Fruit fly (Drosophila melanogaster): ENCODE results near the gene IntS11.

Gene IntS11

DNA sequence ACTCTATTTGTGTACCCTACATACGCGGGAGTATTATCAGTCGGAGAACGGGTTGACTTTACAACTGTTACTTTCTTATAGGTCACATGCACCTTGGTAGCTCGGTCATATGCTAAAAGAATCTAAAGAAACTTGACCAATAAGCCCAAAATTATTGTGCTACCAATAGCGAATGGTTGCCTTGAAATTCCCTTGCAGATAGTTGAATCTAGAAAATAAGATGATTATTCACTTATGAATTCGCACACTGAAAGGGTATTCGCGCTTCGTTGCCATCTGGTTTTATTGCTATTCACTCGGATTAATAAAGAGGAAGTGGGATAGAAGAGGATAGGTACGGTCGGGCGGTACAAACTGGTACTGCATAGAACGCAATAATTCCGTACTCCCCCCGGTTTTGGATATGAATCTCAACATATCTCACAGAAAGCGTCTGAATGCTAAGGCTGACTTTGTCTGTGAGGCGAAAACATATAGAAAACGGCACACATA is 28.7 kb downstream of the IntS11 start (continued):
- TF ChIP-seq CG1647 (GFP tag; optimal IDR thresholded peaks at IDR 0.05), result peak; percentile 57
- peak; percentile 64 for TF ChIP-seq CG12104 (GFP tag; optimal IDR thresholded peaks at IDR 0.05)
- peak; percentile 67 for TF ChIP-seq pum (GFP tag; optimal IDR thresholded peaks at IDR 0.05)
- no peak for TF ChIP-seq dan (GFP tag; IDR thresholded peaks at IDR 0.05)
- peak; percentile 78 for TF ChIP-seq CG18619 (GFP tag; optimal IDR thresholded peaks at IDR 0.05)
- TF ChIP-seq CG11247 (GFP tag; IDR thresholded peaks at IDR 0.05), result no peak; the same call in 1 of the 2 replicates
- no peak for TF ChIP-seq CG7745 (tag; optimal IDR thresholded peaks at IDR 0.05)
- TF ChIP-seq CG17612 (GFP tag; IDR thresholded peaks at IDR 0.05), result 0 out of 2 replicates have a peak, but pooled peaks have one; percentile 48
- peak; percentile 58 for TF ChIP-seq CG6689 (GFP tag; IDR thresholded peaks at IDR 0.05)
- no peak for TF ChIP-seq CG10321 (GFP tag; IDR thresholded peaks at IDR 0.05)
- no peak for TF ChIP-seq CG10565 (GFP tag; optimal IDR thresholded peaks at IDR 0.05)
- TF ChIP-seq kay (GFP tag; optimal IDR thresholded peaks at IDR 0.05), result peak; percentile 89
- peak; percentile 89 for TF ChIP-seq shn (GFP tag; optimal IDR thresholded peaks at IDR 0.05)
- TF ChIP-seq CG15479 (GFP tag; optimal IDR thresholded peaks at IDR 0.05), result no peak
- TF ChIP-seq CG1792 (GFP tag; optimal IDR thresholded peaks at IDR 0.05), result peak; percentile 53
- TF ChIP-seq Spps (tag; optimal IDR thresholded peaks at IDR 0.05), result no peak
- TF ChIP-seq crc (GFP tag; optimal IDR thresholded peaks at IDR 0.05), result peak; percentile 55
- no peak for TF ChIP-seq sens-2 (GFP tag; IDR thresholded peaks at IDR 0.05)
- peak; percentile 82 for TF ChIP-seq CG32532 (GFP tag; IDR thresholded peaks at IDR 0.05)
- TF ChIP-seq Scr (GFP tag; IDR thresholded peaks at IDR 0.05; ENCODE audit: partially characterized antibody), result no peak
- TF ChIP-seq Stat92E (GFP tag; optimal IDR thresholded peaks at IDR 0.05), result no peak
- TF ChIP-seq kah (GFP tag; optimal IDR thresholded peaks at IDR 0.05), result no peak
- peak; percentile 18 for TF ChIP-seq CG3407 (GFP tag; optimal IDR thresholded peaks at IDR 0.05)
- peak; percentile 36 for TF ChIP-seq CG2875 (GFP tag; optimal IDR thresholded peaks at IDR 0.05)
- TF ChIP-seq CG17385 (GFP tag; optimal IDR thresholded peaks at IDR 0.05), result peak; percentile 67
- no peak for TF ChIP-seq hkb (optimal IDR thresholded peaks at IDR 0.05)
- TF ChIP-seq hkb (GFP tag; IDR thresholded peaks at IDR 0.05), result peak; percentile 77
- peak; percentile 71 for TF ChIP-seq Dek (tag; optimal IDR thresholded peaks at IDR 0.05)
- peak; percentile 40 for TF ChIP-seq B-H1 (GFP tag; IDR thresholded peaks at IDR 0.05)
- peak; percentile 45 for TF ChIP-seq Jarid2 (GFP tag; optimal IDR thresholded peaks at IDR 0.05)
- TF ChIP-seq Ssrp (tag; optimal IDR thresholded peaks at IDR 0.05), result peak; percentile 73
- peak; percentile 59 for TF ChIP-seq CG6765 (GFP tag; optimal IDR thresholded peaks at IDR 0.05)
- TF ChIP-seq tup (GFP tag; optimal IDR thresholded peaks at IDR 0.05), result no peak
- TF ChIP-seq Bgb (GFP tag; IDR thresholded peaks at IDR 0.05; ENCODE audit: partially characterized antibody), result no peak
- peak; percentile 87 for TF ChIP-seq D19B (GFP tag; optimal IDR thresholded peaks at IDR 0.05)
- peak; percentile 84 for TF ChIP-seq gem (tag; optimal IDR thresholded peaks at IDR 0.05)
- TF ChIP-seq h (optimal IDR thresholded peaks at IDR 0.05), result no peak
- TF ChIP-seq CG13775 (GFP tag; optimal IDR thresholded peaks at IDR 0.05), result peak; percentile 75
- TF ChIP-seq CG2129 (GFP tag; IDR thresholded peaks at IDR 0.05; ENCODE audit: partially characterized antibody), result no peak
- TF ChIP-seq CG17328 (GFP tag; IDR thresholded peaks at IDR 0.05), result peak; percentile 43; the same call in 1 of the 2 replicates
- TF ChIP-seq CG10979 (tag; optimal IDR thresholded peaks at IDR 0.05), result peak; percentile 45

Measured in whole organism, embryonic.